Worm (Caenorhabditis elegans) whole organism, early embryonic: ENCODE results near the gene cyp-13A7.

ENCODE experiments used
- B0310.2 ChIP-seq: sonication (generic microtip); optimal IDR thresholded peaks from 2 replicates; lab custom pipeline; 2016; ENCODE audit warnings: mild to moderate bottlenecking, missing genetic modification characterization, missing compliant biosample characterization
- F13C5.2 ChIP-seq: sonication (generic microtip); optimal IDR thresholded peaks from 2 replicates; lab custom pipeline; 2017; ENCODE audit warnings: mild to moderate bottlenecking, missing genetic modification characterization, inconsistent platforms, missing compliant biosample characterization
- aly-1 ChIP-seq: sonication (generic microtip); optimal IDR thresholded peaks from 2 replicates; lab custom pipeline; 2016; ENCODE audit warnings: missing genetic modification characterization, missing compliant biosample characterization
- ama-1 ChIP-seq: fragments of 150-350 bp; optimal IDR thresholded peaks from 2 replicates; lab custom pipeline; 2014
- ceh-13 ChIP-seq: fragments of 200-800 bp; sonication (Bioruptor generic); optimal IDR thresholded peaks from 2 replicates; lab custom pipeline; 2018; ENCODE audit warnings: mild to moderate bottlenecking, missing genetic modification characterization, missing compliant biosample characterization
- ceh-36 ChIP-seq: sonication (generic microtip); optimal IDR thresholded peaks from 2 replicates; lab custom pipeline; 2016; ENCODE audit warnings: missing genetic modification characterization, inconsistent platforms, missing compliant biosample characterization
- ets-7 ChIP-seq: sonication (generic microtip); optimal IDR thresholded peaks from 2 replicates; lab custom pipeline; 2016; ENCODE audit warnings: missing genotype, missing genetic modification characterization, missing compliant biosample characterization
- flt-1 ChIP-seq: fragments of 200-800 bp; sonication (Bioruptor generic); IDR thresholded peaks from 2 replicates; pipeline ENCODE4 v1.3.6; 2022; ENCODE audit warnings: missing genetic modification characterization, missing compliant biosample characterization
- hmbx-1 ChIP-seq: sonication (generic microtip); optimal IDR thresholded peaks from 2 replicates; lab custom pipeline; 2016; ENCODE audit warnings: mild to moderate bottlenecking, missing genetic modification characterization, missing compliant biosample characterization
- hmg-4 ChIP-seq: fragments of 200-800 bp; sonication (Bioruptor generic); optimal IDR thresholded peaks from 2 replicates; lab custom pipeline; 2018; ENCODE audit warnings: mild to moderate bottlenecking, missing genetic modification characterization, missing compliant biosample characterization
- hnd-1 ChIP-seq: sonication (generic microtip); optimal IDR thresholded peaks from 2 replicates; lab custom pipeline; 2016; ENCODE audit warnings: missing genetic modification characterization, missing compliant biosample characterization
- pes-1 ChIP-seq: fragments of 200-800 bp; sonication (Bioruptor generic); IDR thresholded peaks from 2 replicates; pipeline ENCODE4 v1.3.6; 2022; ENCODE audit warnings: missing genetic modification reagents, missing genetic modification characterization, missing compliant biosample characterization
- scrt-1 ChIP-seq: fragments of 200-800 bp; sonication (Bioruptor generic); IDR thresholded peaks from 2 replicates; pipeline ENCODE4 v1.3.6; 2022; ENCODE audit warnings: missing genetic modification characterization, missing compliant biosample characterization
- sea-1 ChIP-seq: fragments of 200-800 bp; sonication (Bioruptor generic); conservative IDR thresholded peaks from 2 replicates; pipeline ENCODE4 v1.3.6; 2022; ENCODE audit warnings: missing genetic modification characterization, missing compliant biosample characterization
- tbx-11 ChIP-seq: fragments of 200-800 bp; sonication (Bioruptor generic); IDR thresholded peaks from 2 replicates; pipeline ENCODE4 v1.3.6; 2022; ENCODE audit warnings: missing genetic modification characterization, missing compliant biosample characterization
- tbx-37 ChIP-seq: fragments of 200-800 bp; sonication (Bioruptor generic); conservative IDR thresholded peaks from 2 replicates; pipeline ENCODE4 v1.3.6; 2022; ENCODE audit warnings: missing genetic modification reagents, missing genetic modification characterization, missing compliant biosample characterization
- tra-4 ChIP-seq: sonication (generic microtip); optimal IDR thresholded peaks from 2 replicates; lab custom pipeline; 2017; ENCODE audit warnings: missing genetic modification characterization, missing compliant biosample characterization

The cyp-13A7 gene

ce11 chrII:9807519-9807972 lies 4.1 kb downstream of the cyp-13A7 start, which contains the start of gene cyp-13A8:
Gene cyp-13A8, minus strand, starts transcription at chrII:9807569.
- TF ChIP-seq pes-1 (no peak), ceh-13 (GFP tag; lab: Kevin White, UChicago) (no peak), tra-4 (tag; lab: Kevin White, UChicago) (no peak), ets-7 (no peak), flt-1 (no peak), hnd-1 (no peak), hmg-4 (GFP tag; lab: Kevin White, UChicago) (no peak), aly-1 (no peak), scrt-1 (no peak), tbx-37 (GFP tag; lab: Robert Waterston, UW) (no peak), sea-1 (no peak), F13C5.2 (tag; lab: Kevin White, UChicago) (no peak), ama-1 (lab: Kevin White, UChicago) (no peak), B0310.2 (no peak), ceh-36 (tag; lab: Kevin White, UChicago) (no peak), hmbx-1 (tag; lab: Kevin White, UChicago) (no peak)

ce11 chrII:9826946-9827345 lies 23.5 kb downstream of the cyp-13A7 start:
- TF ChIP-seq B0310.2 (no peak), tbx-11 (GFP tag; lab: Robert Waterston, UW) (no peak), flt-1 (no peak), sea-1 (no peak), ceh-13 (GFP tag; lab: Kevin White, UChicago) (no peak), F13C5.2 (tag; lab: Kevin White, UChicago) (no peak), ceh-36 (tag; lab: Kevin White, UChicago) (no peak), tra-4 (tag; lab: Kevin White, UChicago) (no peak), ets-7 (no peak), tbx-37 (GFP tag; lab: Robert Waterston, UW) (no peak), hmbx-1 (tag; lab: Kevin White, UChicago) (no peak), ama-1 (lab: Kevin White, UChicago) (no peak), pes-1 (no peak), hmg-4 (GFP tag; lab: Kevin White, UChicago) (no peak)

ce11 chrII:9827852-9828251 lies 24.4 kb downstream of the cyp-13A7 start, which contains the start of gene eyg-1:
Gene eyg-1, minus strand, starts transcription at chrII:9827952.
- TF ChIP-seq hmg-4 (GFP tag; lab: Kevin White, UChicago) (no peak), aly-1 (no peak), pes-1 (no peak), tra-4 (tag; lab: Kevin White, UChicago) (no peak), ets-7 (no peak), tbx-37 (GFP tag; lab: Robert Waterston, UW) (no peak), ama-1 (lab: Kevin White, UChicago) (no peak), tbx-11 (GFP tag; lab: Robert Waterston, UW) (no peak), ceh-36 (tag; lab: Kevin White, UChicago) (no peak), F13C5.2 (tag; lab: Kevin White, UChicago) (no peak), B0310.2 (no peak)

ce11 chrII:9828502-9828901 lies 25.1 kb downstream of the cyp-13A7 start:
- TF ChIP-seq tbx-37 (GFP tag; lab: Robert Waterston, UW) (no peak), ets-7 (no peak), pes-1 (no peak), hmbx-1 (tag; lab: Kevin White, UChicago) (no peak), hnd-1 (no peak), tra-4 (tag; lab: Kevin White, UChicago) (no peak), B0310.2 (no peak), ceh-13 (GFP tag; lab: Kevin White, UChicago) (no peak), aly-1 (no peak), F13C5.2 (tag; lab: Kevin White, UChicago) (no peak), sea-1 (no peak), tbx-11 (GFP tag; lab: Robert Waterston, UW) (no peak), ama-1 (lab: Kevin White, UChicago) (no peak), hmg-4 (GFP tag; lab: Kevin White, UChicago) (no peak), ceh-36 (tag; lab: Kevin White, UChicago) (no peak), flt-1 (no peak), scrt-1 (no peak)

ce11 chrII:9829108-9829507 lies 25.7 kb downstream of the cyp-13A7 start, which contains the start of gene ZK938.1:
Gene ZK938.1, plus strand, starts transcription at chrII:9829408.
- TF ChIP-seq B0310.2 (no peak), aly-1 (no peak), pes-1 (no peak), F13C5.2 (tag; lab: Kevin White, UChicago) (no peak), ceh-13 (GFP tag; lab: Kevin White, UChicago) (no peak), flt-1 (no peak)

- TF ChIP-seq tbx-37 (GFP tag; lab: Robert Waterston, UW) (no peak), ceh-13 (GFP tag; lab: Kevin White, UChicago) (no peak)
These were observed 27.6 kb downstream of the cyp-13A7 start, which contains the start of gene ZK938.12 for ce11 chrII:9831033-9831432. Gene ZK938.12, plus strand, starts transcription at chrII:9831333.

- TF ChIP-seq aly-1 = no peak
- no peak for TF ChIP-seq scrt-1
- TF ChIP-seq B0310.2 = no peak
- no peak for TF ChIP-seq flt-1
- no peak for TF ChIP-seq ama-1 (lab: Kevin White, UChicago)
- no peak for TF ChIP-seq ceh-13 (GFP tag; lab: Kevin White, UChicago)
- TF ChIP-seq pes-1 = no peak
- TF ChIP-seq tra-4 (tag; lab: Kevin White, UChicago) = no peak
- no peak for TF ChIP-seq hmbx-1 (tag; lab: Kevin White, UChicago)
- TF ChIP-seq tbx-37 (GFP tag; lab: Robert Waterston, UW) = no peak
- TF ChIP-seq ceh-36 (tag; lab: Kevin White, UChicago) = no peak
- no peak for TF ChIP-seq ets-7
- no peak for TF ChIP-seq hmg-4 (GFP tag; lab: Kevin White, UChicago)
- no peak for TF ChIP-seq tbx-11 (GFP tag; lab: Robert Waterston, UW)
- no peak for TF ChIP-seq sea-1
- TF ChIP-seq hnd-1 = no peak
- no peak for TF ChIP-seq F13C5.2 (tag; lab: Kevin White, UChicago)
These were observed 30.4 kb downstream of the cyp-13A7 start, which contains the start of gene ZK938.3 for ce11 chrII:9833855-9834254. Gene ZK938.3, minus strand, starts transcription at chrII:9833955.

- TF ChIP-seq sea-1 = no peak
- no peak for TF ChIP-seq ama-1 (lab: Kevin White, UChicago)
- TF ChIP-seq hmbx-1 (tag; lab: Kevin White, UChicago) = no peak
- no peak for TF ChIP-seq B0310.2
- TF ChIP-seq hnd-1 = no peak
- no peak for TF ChIP-seq aly-1
- TF ChIP-seq ceh-13 (GFP tag; lab: Kevin White, UChicago) = no peak
- TF ChIP-seq tra-4 (tag; lab: Kevin White, UChicago) = no peak
- TF ChIP-seq ceh-36 (tag; lab: Kevin White, UChicago) = no peak
- no peak for TF ChIP-seq ets-7
- TF ChIP-seq pes-1 = no peak
- TF ChIP-seq flt-1 = no peak
- no peak for TF ChIP-seq tbx-37 (GFP tag; lab: Robert Waterston, UW)
- TF ChIP-seq tbx-11 (GFP tag; lab: Robert Waterston, UW) = no peak
- no peak for TF ChIP-seq scrt-1
- TF ChIP-seq F13C5.2 (tag; lab: Kevin White, UChicago) = no peak
- TF ChIP-seq hmg-4 (GFP tag; lab: Kevin White, UChicago) = no peak
These were observed 31.5 kb downstream of the cyp-13A7 start, which contains the start of gene arrd-5 for ce11 chrII:9834921-9835320. Gene arrd-5, plus strand, starts transcription at chrII:9835221.
